Worm (Caenorhabditis elegans): ENCODE measurements around the gene unc-3.

unc-3 gene

DNA sequence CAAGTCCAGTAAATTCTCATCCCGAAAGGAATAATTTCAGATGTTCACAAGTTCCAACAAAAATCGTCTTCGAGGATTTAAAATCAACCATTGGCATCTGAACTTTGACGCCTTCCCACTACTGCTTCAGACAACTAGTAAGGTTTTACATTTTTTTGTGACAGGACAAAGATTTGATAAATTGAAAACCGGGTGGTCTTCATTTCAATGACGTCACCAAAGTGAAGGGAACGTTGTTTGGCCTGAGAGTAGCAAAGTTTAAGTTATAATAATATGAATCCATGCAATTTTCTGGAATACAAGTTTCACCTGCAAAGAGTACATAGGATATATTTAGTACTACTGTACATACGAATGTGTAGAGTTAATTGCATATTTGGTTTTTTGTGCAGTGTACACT is 20.8 kb downstream of the unc-3 start:
- TF ChIP-seq ztf-29 (GFP tag; IDR thresholded peaks at IDR 0.05) (no peak), ref-1 (GFP tag; conservative IDR thresholded peaks at IDR 0.05) (no peak), cog-1 (tag; optimal IDR thresholded peaks at IDR 0.05) (no peak), flt-1 (GFP tag; IDR thresholded peaks at IDR 0.05) (no peak), klf-2 (GFP tag; conservative IDR thresholded peaks at IDR 0.05) (no peak), ztf-23 (GFP tag; IDR thresholded peaks at IDR 0.05) (no peak), med-1 (GFP tag; optimal IDR thresholded peaks at IDR 0.05; ENCODE audit: insufficient read depth) (no peak)

DNA sequence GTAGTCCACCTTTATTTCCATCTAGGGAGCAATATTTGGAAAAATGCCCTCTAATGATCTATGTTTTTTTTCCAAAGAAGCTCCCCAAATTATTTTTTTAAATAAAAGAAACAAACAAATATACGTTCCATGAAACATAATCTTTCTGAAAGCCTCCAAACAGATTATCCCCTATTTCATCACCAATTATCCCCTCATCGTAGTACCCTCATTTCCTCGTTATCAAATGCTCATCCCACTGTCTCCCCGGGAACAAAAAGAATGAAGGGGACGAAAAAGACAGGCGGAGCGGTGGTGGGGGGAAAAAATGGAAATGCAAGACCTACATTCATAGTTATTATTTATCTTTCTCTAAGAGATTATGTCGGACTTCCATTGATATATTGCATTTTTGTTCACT is 24.1 kb downstream of the unc-3 start:
- TF ChIP-seq flt-1 (GFP tag; IDR thresholded peaks at IDR 0.05) (no peak), tab-1 (GFP tag; IDR thresholded peaks at IDR 0.05) (no peak), ztf-23 (GFP tag; IDR thresholded peaks at IDR 0.05) (no peak), ztf-29 (GFP tag; IDR thresholded peaks at IDR 0.05) (no peak), klf-2 (GFP tag; conservative IDR thresholded peaks at IDR 0.05) (no peak), cog-1 (tag; optimal IDR thresholded peaks at IDR 0.05) (no peak), ref-1 (GFP tag; conservative IDR thresholded peaks at IDR 0.05) (no peak), med-1 (GFP tag; optimal IDR thresholded peaks at IDR 0.05; ENCODE audit: insufficient read depth) (no peak), T22C8.4 (GFP tag; IDR thresholded peaks at IDR 0.05) (no peak)

DNA sequence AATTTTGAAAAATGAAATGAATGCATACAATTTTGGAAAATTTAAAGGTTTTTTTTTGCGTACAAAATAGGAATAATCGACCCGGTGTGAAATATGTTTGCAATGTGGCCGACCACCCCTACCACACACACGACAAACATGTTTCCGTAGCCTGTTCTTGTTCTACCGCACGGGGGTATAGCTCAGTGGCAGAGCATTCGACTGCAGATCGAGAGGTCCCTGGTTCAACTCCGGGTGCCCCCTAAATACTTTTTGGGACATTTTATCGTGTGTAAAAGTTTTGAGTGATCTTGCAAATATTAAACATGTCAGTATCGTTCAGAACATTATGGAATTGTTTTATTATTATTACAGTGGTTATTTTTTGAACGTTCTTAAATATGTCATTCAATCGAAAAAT is 31.4 kb downstream of the unc-3 start:
- TF ChIP-seq ztf-23 (GFP tag; IDR thresholded peaks at IDR 0.05) (peak; percentile 88), cog-1 (tag; optimal IDR thresholded peaks at IDR 0.05) (peak; percentile 67), klf-2 (GFP tag; conservative IDR thresholded peaks at IDR 0.05) (peak; percentile 86), med-1 (GFP tag; optimal IDR thresholded peaks at IDR 0.05; ENCODE audit: insufficient read depth) (peak; percentile 45), ref-1 (GFP tag; conservative IDR thresholded peaks at IDR 0.05) (peak; percentile 82), tab-1 (GFP tag; IDR thresholded peaks at IDR 0.05) (peak; percentile 96), flt-1 (GFP tag; IDR thresholded peaks at IDR 0.05) (peak; percentile 95), T22C8.4 (GFP tag; IDR thresholded peaks at IDR 0.05) (peak; percentile 76), ztf-29 (GFP tag; IDR thresholded peaks at IDR 0.05) (peak; percentile 84)

DNA sequence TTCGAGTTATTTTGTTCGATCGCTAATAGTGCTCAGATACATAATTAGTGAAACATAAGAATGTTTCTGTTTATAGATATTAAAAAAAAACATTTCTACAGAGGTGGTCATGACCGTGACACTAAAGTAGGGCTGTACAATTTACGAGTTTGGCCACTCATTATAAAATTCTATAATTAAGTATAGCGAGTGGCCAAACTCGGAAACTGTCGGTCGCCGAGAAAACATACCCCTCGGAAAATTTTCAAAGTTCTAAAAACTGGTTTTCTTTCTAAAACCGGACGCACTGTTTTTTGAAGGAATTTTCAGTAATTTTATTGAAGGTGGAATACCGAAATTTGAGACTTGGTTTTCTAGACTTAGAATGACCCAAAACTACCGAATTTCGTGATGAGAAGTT is 32.4 kb downstream of the unc-3 start:
- no peak for TF ChIP-seq flt-1 (GFP tag; IDR thresholded peaks at IDR 0.05)
- TF ChIP-seq ztf-29 (GFP tag; IDR thresholded peaks at IDR 0.05) = no peak
- TF ChIP-seq ref-1 (GFP tag; conservative IDR thresholded peaks at IDR 0.05) = no peak
- no peak for TF ChIP-seq tab-1 (GFP tag; IDR thresholded peaks at IDR 0.05)
- no peak for TF ChIP-seq med-1 (GFP tag; optimal IDR thresholded peaks at IDR 0.05; ENCODE audit: insufficient read depth)
- no peak for TF ChIP-seq ztf-23 (GFP tag; IDR thresholded peaks at IDR 0.05)
- TF ChIP-seq cog-1 (tag; optimal IDR thresholded peaks at IDR 0.05) = no peak
- TF ChIP-seq klf-2 (GFP tag; conservative IDR thresholded peaks at IDR 0.05) = no peak
- TF ChIP-seq T22C8.4 (GFP tag; IDR thresholded peaks at IDR 0.05) = no peak

DNA sequence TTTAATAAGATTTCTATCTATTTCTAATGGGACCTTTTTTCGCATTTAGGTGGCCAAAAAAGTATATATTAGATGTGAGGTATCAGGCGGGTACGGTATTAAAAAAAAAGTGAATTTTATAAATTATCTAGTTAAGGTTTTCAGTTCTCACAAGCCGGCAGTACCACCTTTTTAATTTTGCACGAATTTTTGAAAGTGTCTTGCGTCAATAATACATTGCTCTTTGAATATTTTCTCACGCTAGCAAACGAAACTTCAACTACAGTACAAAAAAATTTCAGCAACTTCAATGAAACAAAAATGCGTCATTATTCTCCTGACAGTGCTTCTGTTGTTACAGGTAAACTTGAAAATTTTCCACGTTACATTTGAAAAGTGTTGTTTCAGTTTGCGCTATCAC is 33.6 kb downstream of the unc-3 start, which contains the start of gene F42D1.4:
Gene F42D1.4, plus strand, starts transcription at position 301 of the 400 bp plus-strand sequence.
- TF ChIP-seq tab-1 (GFP tag; IDR thresholded peaks at IDR 0.05) = no peak
- no peak for TF ChIP-seq ztf-29 (GFP tag; IDR thresholded peaks at IDR 0.05)
- no peak for TF ChIP-seq med-1 (GFP tag; optimal IDR thresholded peaks at IDR 0.05; ENCODE audit: insufficient read depth)
- TF ChIP-seq cog-1 (tag; optimal IDR thresholded peaks at IDR 0.05) = no peak
- no peak for TF ChIP-seq ztf-23 (GFP tag; IDR thresholded peaks at IDR 0.05)
- no peak for TF ChIP-seq ref-1 (GFP tag; conservative IDR thresholded peaks at IDR 0.05)
- TF ChIP-seq flt-1 (GFP tag; IDR thresholded peaks at IDR 0.05) = no peak
- no peak for TF ChIP-seq klf-2 (GFP tag; conservative IDR thresholded peaks at IDR 0.05)
- TF ChIP-seq T22C8.4 (GFP tag; IDR thresholded peaks at IDR 0.05) = no peak

DNA sequence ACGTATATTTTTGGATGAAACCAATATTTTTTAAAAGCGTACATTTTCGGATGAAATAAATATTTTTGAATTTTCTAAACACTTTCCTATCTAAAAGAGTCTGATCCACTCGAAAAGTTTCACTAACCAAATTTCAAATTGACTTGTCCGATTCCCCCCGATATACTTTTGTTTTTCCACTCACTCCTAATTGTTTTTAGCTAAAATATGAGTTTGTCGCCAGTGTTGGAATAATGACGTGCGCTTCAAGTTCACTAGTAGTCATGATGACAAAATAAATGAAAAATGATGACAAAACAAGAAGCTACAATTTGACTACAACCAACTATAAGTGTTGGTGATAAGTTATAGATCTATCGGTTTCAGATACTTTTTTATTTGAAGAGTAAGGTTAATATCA is 35.5 kb downstream of the unc-3 start:
- TF ChIP-seq med-1 (GFP tag; optimal IDR thresholded peaks at IDR 0.05; ENCODE audit: insufficient read depth) = no peak
- no peak for TF ChIP-seq klf-2 (GFP tag; conservative IDR thresholded peaks at IDR 0.05)
- no peak for TF ChIP-seq T22C8.4 (GFP tag; IDR thresholded peaks at IDR 0.05)
- no peak for TF ChIP-seq ref-1 (GFP tag; conservative IDR thresholded peaks at IDR 0.05)
- TF ChIP-seq ztf-29 (GFP tag; IDR thresholded peaks at IDR 0.05) = no peak
- TF ChIP-seq tab-1 (GFP tag; IDR thresholded peaks at IDR 0.05) = no peak

DNA sequence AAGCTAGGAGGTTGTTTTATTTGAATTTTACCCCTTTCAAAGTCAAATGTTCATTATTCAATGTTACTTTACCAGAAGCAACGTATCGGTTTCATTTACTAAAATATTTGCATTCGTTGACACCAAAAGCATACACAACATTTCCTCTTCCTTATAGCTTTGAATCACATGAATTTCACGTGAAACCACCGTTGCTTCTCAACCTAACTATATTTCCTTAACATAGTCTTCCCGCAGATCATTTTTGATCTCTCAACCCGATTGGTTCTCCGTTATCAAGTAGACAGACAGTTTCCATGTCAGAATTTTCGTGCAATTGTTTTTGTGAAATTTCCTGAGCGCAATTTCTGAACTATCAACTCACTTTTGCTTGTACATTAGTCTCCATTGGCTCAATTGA is 36.6 kb downstream of the unc-3 start:
- no peak for TF ChIP-seq ref-1 (GFP tag; conservative IDR thresholded peaks at IDR 0.05)
- TF ChIP-seq med-1 (GFP tag; optimal IDR thresholded peaks at IDR 0.05; ENCODE audit: insufficient read depth) = no peak
- no peak for TF ChIP-seq ztf-29 (GFP tag; IDR thresholded peaks at IDR 0.05)
- TF ChIP-seq tab-1 (GFP tag; IDR thresholded peaks at IDR 0.05) = no peak
- TF ChIP-seq cog-1 (tag; optimal IDR thresholded peaks at IDR 0.05) = no peak
- no peak for TF ChIP-seq ztf-23 (GFP tag; IDR thresholded peaks at IDR 0.05)
- TF ChIP-seq klf-2 (GFP tag; conservative IDR thresholded peaks at IDR 0.05) = no peak
- TF ChIP-seq T22C8.4 (GFP tag; IDR thresholded peaks at IDR 0.05) = no peak
- TF ChIP-seq flt-1 (GFP tag; IDR thresholded peaks at IDR 0.05) = no peak

DNA sequence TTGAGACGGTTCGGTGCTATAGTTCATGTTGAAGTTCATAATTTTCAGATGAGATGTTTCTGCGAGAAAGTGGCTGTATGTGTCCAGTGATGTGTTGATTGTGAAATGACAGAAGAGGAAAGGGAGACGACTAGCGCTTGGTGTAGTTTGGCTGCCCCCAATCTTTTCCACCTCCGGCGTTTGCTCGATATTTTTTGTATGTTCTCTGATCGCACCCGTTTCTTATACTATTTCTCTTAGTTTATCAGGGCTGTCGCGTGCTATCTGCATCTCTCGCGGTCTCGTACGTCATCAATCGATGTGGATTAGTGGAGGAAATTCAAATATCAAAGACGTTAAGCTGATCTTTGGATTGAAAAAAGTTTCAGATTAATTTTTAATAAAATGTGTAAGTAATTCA is 37.4 kb downstream of the unc-3 start, which contains the start of gene atf-4:
Gene atf-4, minus strand, starts transcription at position 93 of the 400 bp plus-strand sequence.
- TF ChIP-seq ref-1 (GFP tag; conservative IDR thresholded peaks at IDR 0.05) = no peak
- 0 out of 2 replicates have a peak, but pooled peaks have one; percentile 46 for TF ChIP-seq T22C8.4 (GFP tag; IDR thresholded peaks at IDR 0.05)

DNA sequence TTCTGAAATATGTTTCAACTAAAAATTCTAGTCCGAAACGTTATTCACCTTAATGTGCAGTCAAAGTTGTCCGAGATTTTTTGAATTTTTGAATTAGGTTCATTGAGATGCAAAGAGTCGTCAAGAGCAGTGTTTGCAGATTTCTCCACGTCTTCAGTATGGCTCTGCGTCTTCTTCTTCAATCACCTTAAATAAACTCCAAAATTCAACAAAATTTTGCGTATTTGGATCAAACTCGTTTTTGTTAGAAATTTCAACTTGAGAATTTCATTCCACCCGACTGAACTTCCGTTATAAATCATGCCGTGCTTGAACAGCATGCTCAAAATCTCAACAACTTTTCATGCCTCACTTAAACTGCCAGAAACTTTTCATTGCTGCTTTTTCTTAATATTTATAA is 38.7 kb downstream of the unc-3 start, which contains the start of gene T04C10.3:
Gene T04C10.3, plus strand, starts transcription at position 301 of the 400 bp plus-strand sequence.
- TF ChIP-seq med-1 (GFP tag; optimal IDR thresholded peaks at IDR 0.05; ENCODE audit: insufficient read depth) = no peak
- no peak for TF ChIP-seq ztf-29 (GFP tag; IDR thresholded peaks at IDR 0.05)
- TF ChIP-seq flt-1 (GFP tag; IDR thresholded peaks at IDR 0.05) = no peak

DNA sequence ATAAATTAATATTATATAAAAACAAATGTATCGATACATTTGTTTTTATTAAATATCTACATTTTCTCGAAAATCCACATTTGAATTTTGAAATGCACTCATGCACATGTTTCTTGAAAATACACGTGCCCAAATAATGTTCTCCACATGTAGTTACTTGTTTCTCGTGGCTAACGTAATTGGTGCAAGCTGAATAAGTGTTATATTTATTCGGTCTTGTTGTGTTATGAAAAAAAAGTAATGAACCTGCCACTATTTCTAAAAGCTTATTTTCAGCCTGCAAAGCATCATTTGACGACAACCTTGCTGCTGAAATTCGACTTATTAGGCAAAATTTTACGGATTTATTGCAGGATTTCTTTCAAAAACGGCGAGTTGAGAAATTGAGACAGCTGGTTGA is 40.1 kb downstream of the unc-3 start:
- no peak for TF ChIP-seq T22C8.4 (GFP tag; IDR thresholded peaks at IDR 0.05)
- 0 out of 2 replicates have a peak, but pooled peaks have one; percentile 51 for TF ChIP-seq ztf-23 (GFP tag; IDR thresholded peaks at IDR 0.05)
- TF ChIP-seq cog-1 (tag; optimal IDR thresholded peaks at IDR 0.05) = peak; percentile 65

All from whole organism, midembryonic.